Fruit fly (Drosophila melanogaster): ENCODE measurements around the gene CG31106.

Gene CG31106

dm6 chr3R:25245052-25245813 is 29.1 kb downstream of the CG31106 start, which contains the start of gene bam (continued):
- no peak for TF ChIP-seq CG14860 (GFP tag; IDR thresholded peaks at IDR 0.05; ENCODE audit: partially characterized antibody)
- no peak for TF ChIP-seq CG9215 (GFP tag; IDR thresholded peaks at IDR 0.05)
- no peak for TF ChIP-seq sr (GFP tag; IDR thresholded peaks at IDR 0.05)
- peak; percentile 34 for TF ChIP-seq Ssrp (tag; optimal IDR thresholded peaks at IDR 0.05)
- no peak for TF ChIP-seq CG14965 (GFP tag; optimal IDR thresholded peaks at IDR 0.05; ENCODE audit: borderline replicate concordance)
- peak; percentile 52 for TF ChIP-seq sd (tag; optimal IDR thresholded peaks at IDR 0.05)
- TF ChIP-seq insv (GFP tag; optimal IDR thresholded peaks at IDR 0.05), result peak in 1 of 2 experiments; percentile 46
- TF ChIP-seq CG2116 (GFP tag; optimal IDR thresholded peaks at IDR 0.05), result peak; percentile 36
- no peak for TF ChIP-seq CG4707 (GFP tag; optimal IDR thresholded peaks at IDR 0.05)
- peak; percentile 19 for TF ChIP-seq CG33213 (GFP tag; optimal IDR thresholded peaks at IDR 0.05)
- TF ChIP-seq CG8765 (GFP tag; IDR thresholded peaks at IDR 0.05), result no peak
- peak; percentile 18 for TF ChIP-seq YL-1 (GFP tag; optimal IDR thresholded peaks at IDR 0.05)
- peak; percentile 41 for TF ChIP-seq gfzf (GFP tag; optimal IDR thresholded peaks at IDR 0.05)
- TF ChIP-seq Hmr (GFP tag; optimal IDR thresholded peaks at IDR 0.05), result peak; percentile 59
- TF ChIP-seq Dp (GFP tag; optimal IDR thresholded peaks at IDR 0.05), result peak; percentile 97
- TF ChIP-seq CG6791 (GFP tag; IDR thresholded peaks at IDR 0.05; ENCODE audit: partially characterized antibody), result 0 out of 3 replicates have a peak, but pooled peaks have one; percentile 47
- TF ChIP-seq CG7963 (GFP tag; IDR thresholded peaks at IDR 0.05; ENCODE audit: partially characterized antibody), result no peak
- no peak; the same call in 1 of the 2 replicates for TF ChIP-seq E2f1 (GFP tag; IDR thresholded peaks at IDR 0.05)
- no peak for TF ChIP-seq HLH3B (GFP tag; IDR thresholded peaks at IDR 0.05)
- peak; percentile 7 for TF ChIP-seq CG15696 (tag; optimal IDR thresholded peaks at IDR 0.05)
- TF ChIP-seq ERR (GFP tag; optimal IDR thresholded peaks at IDR 0.05), result no peak
- TF ChIP-seq CG10267 (tag; optimal IDR thresholded peaks at IDR 0.05), result peak; percentile 53
- TF ChIP-seq CG6854 (GFP tag; optimal IDR thresholded peaks at IDR 0.05), result no peak
- no peak for TF ChIP-seq Lpt (GFP tag; optimal IDR thresholded peaks at IDR 0.05)
- TF ChIP-seq pho (GFP tag; optimal IDR thresholded peaks at IDR 0.05), result no peak
- TF ChIP-seq eve (GFP tag; optimal IDR thresholded peaks at IDR 0.05), result no peak
- peak; percentile 54; the same call in 2 of the 3 replicates for TF ChIP-seq knrl (GFP tag; IDR thresholded peaks at IDR 0.05; ENCODE audit: partially characterized antibody)
- peak; percentile 14 for TF ChIP-seq tap (tag; optimal IDR thresholded peaks at IDR 0.05)
- TF ChIP-seq Dad (GFP tag; optimal IDR thresholded peaks at IDR 0.05), result no peak
- peak; percentile 67 for TF ChIP-seq HmgZ (tag; optimal IDR thresholded peaks at IDR 0.05)
- TF ChIP-seq toy (GFP tag; IDR thresholded peaks at IDR 0.05), result no peak
- TF ChIP-seq gem (tag; optimal IDR thresholded peaks at IDR 0.05), result no peak
- TF ChIP-seq BEAF-32 (GFP tag; optimal IDR thresholded peaks at IDR 0.05), result peak; percentile 24
- TF ChIP-seq B-H2 (GFP tag; optimal IDR thresholded peaks at IDR 0.05), result peak; percentile 58
- peak; percentile 37 for TF ChIP-seq CG12659 (GFP tag; optimal IDR thresholded peaks at IDR 0.05)
- TF ChIP-seq rib (GFP tag; IDR thresholded peaks at IDR 0.05), result no peak
- TF ChIP-seq ken (GFP tag; IDR thresholded peaks at IDR 0.05), result 0 out of 3 replicates have a peak, but pooled peaks have one; percentile 37
- peak; percentile 15 for TF ChIP-seq CG33557 (GFP tag; optimal IDR thresholded peaks at IDR 0.05)
- peak; percentile 7 for TF ChIP-seq CG13424 (tag; optimal IDR thresholded peaks at IDR 0.05)
- peak; percentile 4 for TF ChIP-seq PHDP (tag; optimal IDR thresholded peaks at IDR 0.05)
- TF ChIP-seq CG8924 (tag; optimal IDR thresholded peaks at IDR 0.05), result peak; percentile 4
- TF ChIP-seq lab (GFP tag; optimal IDR thresholded peaks at IDR 0.05), result no peak
- TF ChIP-seq Dref (GFP tag; IDR thresholded peaks at IDR 0.05), result 0 out of 2 replicates have a peak, but pooled peaks have one; percentile 32
- no peak for TF ChIP-seq CG12104 (GFP tag; optimal IDR thresholded peaks at IDR 0.05)
- TF ChIP-seq CG17328 (GFP tag; IDR thresholded peaks at IDR 0.05), result no peak
- TF ChIP-seq CG17186 (GFP tag; optimal IDR thresholded peaks at IDR 0.05), result no peak
- no peak for TF ChIP-seq ems (GFP tag; optimal IDR thresholded peaks at IDR 0.05)
- TF ChIP-seq fd96Cb (tag; optimal IDR thresholded peaks at IDR 0.05), result no peak

Measured in whole organism, embryonic.